Fruit fly (Drosophila melanogaster) whole organism, adult: ENCODE measurements around the gene Dpck.

Experiments
- CG11617 ChIP-seq: fragments of 200-800 bp; sonication (Bioruptor generic); optimal IDR thresholded peaks from 2 replicates; lab custom pipeline; 2017; ENCODE audit warnings: mild to moderate bottlenecking, missing biosample characterization, missing genetic modification reagents, missing genetic modification characterization
- CG12768 ChIP-seq: fragments of 200-800 bp; sonication (Bioruptor generic); optimal IDR thresholded peaks from 2 replicates; lab custom pipeline; 2017; ENCODE audit warnings: missing biosample characterization, missing genetic modification characterization, mild to moderate bottlenecking, moderate library complexity, missing genetic modification reagents
- CG14711 ChIP-seq: fragments of 200-800 bp; sonication (Bioruptor generic); optimal IDR thresholded peaks from 2 replicates; lab custom pipeline; 2018; ENCODE audit warnings: missing biosample characterization, mild to moderate bottlenecking, missing genetic modification characterization, moderate library complexity
- CG1620 ChIP-seq: fragments of 200-800 bp; sonication (Bioruptor generic); optimal IDR thresholded peaks from 2 replicates; lab custom pipeline; 2016; ENCODE audit warnings: missing biosample characterization, missing genetic modification characterization
- CG33017 ChIP-seq: fragments of 200-800 bp; sonication (Bioruptor generic); optimal IDR thresholded peaks from 2 replicates; lab custom pipeline; 2018; ENCODE audit warnings: missing biosample characterization, mild to moderate bottlenecking, missing genetic modification characterization, moderate library complexity
- CG5204 ChIP-seq: fragments of 200-800 bp; sonication (Bioruptor generic); optimal IDR thresholded peaks from 2 replicates; lab custom pipeline; 2016; ENCODE audit warnings: missing biosample characterization, missing genetic modification characterization
- CG7045 ChIP-seq: fragments of 200-800 bp; sonication (Bioruptor generic); optimal IDR thresholded peaks from 2 replicates; lab custom pipeline; 2017; ENCODE audit warnings: missing biosample characterization, mild to moderate bottlenecking, missing genetic modification characterization
- CG7101 ChIP-seq: fragments of 200-800 bp; sonication (Bioruptor generic); optimal IDR thresholded peaks from 2 replicates; lab custom pipeline; 2018; ENCODE audit warnings: missing biosample characterization, mild to moderate bottlenecking, missing genetic modification characterization, moderate library complexity
- Clk ChIP-seq: fragments of 200-800 bp; sonication (Bioruptor generic); optimal IDR thresholded peaks from 2 replicates; lab custom pipeline; 2017; ENCODE audit warnings: missing biosample characterization, missing genetic modification characterization
- Crg-1 ChIP-seq: fragments of 200-800 bp; sonication (Bioruptor generic); optimal IDR thresholded peaks from 2 replicates; lab custom pipeline; 2016; ENCODE audit warnings: missing biosample characterization, missing genetic modification characterization
- Hr96 ChIP-seq: fragments of 200-800 bp; sonication (Bioruptor generic); optimal IDR thresholded peaks from 2 replicates; lab custom pipeline; 2016; ENCODE audit warnings: missing biosample characterization, missing genetic modification characterization
- Mnt ChIP-seq: fragments of 200-800 bp; sonication (Bioruptor generic); optimal IDR thresholded peaks from 2 replicates; lab custom pipeline; 2016; ENCODE audit warnings: missing biosample characterization, mild to moderate bottlenecking, missing genetic modification characterization
- bab1 ChIP-seq: fragments of 200-800 bp; sonication (Bioruptor generic); optimal IDR thresholded peaks from 3 replicates; lab custom pipeline; 2019; ENCODE audit warnings: missing biosample characterization, mild to moderate bottlenecking, missing genetic modification characterization, moderate library complexity
- cic ChIP-seq: fragments of 200-800 bp; sonication (Bioruptor generic); optimal IDR thresholded peaks from 2 replicates; lab custom pipeline; 2017; ENCODE audit warnings: missing biosample characterization, mild to moderate bottlenecking, missing genetic modification characterization, moderate library complexity
- cnc ChIP-seq, 2 experiments: fragments of >200 bp; optimal IDR thresholded peaks; 2 replicates each; lab custom pipeline; 2017
- kay ChIP-seq: fragments of 200-800 bp; sonication (Bioruptor generic); peaks from one replicate; lab custom pipeline; 2016; ENCODE audit warnings: missing biosample characterization, missing genetic modification characterization, borderline replicate concordance
- ovo ChIP-seq: fragments of 200-800 bp; sonication (Bioruptor generic); optimal IDR thresholded peaks from 2 replicates; lab custom pipeline; 2016; ENCODE audit warnings: missing biosample characterization, missing genetic modification characterization
- pad ChIP-seq: fragments of 200-800 bp; sonication (Bioruptor generic); optimal IDR thresholded peaks from 3 replicates; lab custom pipeline; 2017; ENCODE audit warnings: missing biosample characterization, missing genetic modification characterization, mild to moderate bottlenecking, moderate library complexity, missing genetic modification reagents
- tj ChIP-seq: fragments of 200-800 bp; sonication (Bioruptor generic); optimal IDR thresholded peaks from 3 replicates; lab custom pipeline; 2017; ENCODE audit warnings: missing biosample characterization, mild to moderate bottlenecking, missing genetic modification characterization, moderate library complexity
- toe ChIP-seq: fragments of 200-800 bp; sonication (Bioruptor generic); optimal IDR thresholded peaks from 2 replicates; lab custom pipeline; 2016; ENCODE audit warnings: missing biosample characterization, missing genetic modification characterization

Dpck gene

DNA sequence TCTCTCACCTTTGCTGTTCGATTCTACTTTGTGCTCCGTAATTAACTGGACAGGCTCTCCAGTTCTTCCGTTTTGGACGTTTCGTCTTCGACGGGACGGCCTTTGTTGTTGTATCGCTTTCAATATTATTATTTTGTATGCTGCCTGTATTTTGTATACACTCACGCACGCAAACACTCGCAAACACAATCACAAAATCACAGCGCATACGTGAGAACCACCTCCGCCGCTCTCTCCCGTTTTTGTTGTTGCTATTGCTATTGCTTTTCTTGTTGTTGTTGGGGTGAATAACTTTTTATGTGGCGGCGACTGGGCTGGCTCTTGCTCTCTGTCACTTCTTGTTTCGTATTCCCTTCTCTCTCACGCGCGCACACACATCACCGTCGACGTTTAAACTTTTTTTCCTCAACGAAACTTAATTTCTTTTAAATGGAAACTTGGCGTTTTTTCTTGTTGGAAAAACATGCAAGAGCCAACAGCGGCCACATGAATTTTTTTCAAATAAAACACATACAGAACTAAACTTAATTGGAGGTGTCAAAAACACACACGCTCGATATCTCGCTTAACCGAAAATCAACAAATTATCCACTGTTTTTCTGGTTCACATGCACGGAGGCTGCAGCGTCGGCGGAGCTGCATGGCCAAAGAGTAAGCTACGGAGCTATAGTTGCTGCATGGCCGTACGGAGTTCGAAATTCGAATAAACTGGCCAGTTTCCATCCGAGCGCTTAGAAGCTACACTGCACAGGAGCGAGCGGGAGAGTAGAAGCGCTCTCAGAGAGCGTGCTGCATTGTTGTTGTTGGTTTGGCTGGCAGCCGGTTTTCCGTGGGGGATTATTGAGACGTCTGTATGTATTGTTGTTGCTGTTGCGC lies 26.0 kb downstream of the Dpck start:
- TF ChIP-seq pad (peak; percentile 3), kay (GFP tag; lab: Kevin White, UChicago) (peak; percentile 38), ovo (GFP tag; lab: Kevin White, UChicago) (no peak), CG1620 (GFP tag; lab: Kevin White, UChicago) (no peak)

DNA sequence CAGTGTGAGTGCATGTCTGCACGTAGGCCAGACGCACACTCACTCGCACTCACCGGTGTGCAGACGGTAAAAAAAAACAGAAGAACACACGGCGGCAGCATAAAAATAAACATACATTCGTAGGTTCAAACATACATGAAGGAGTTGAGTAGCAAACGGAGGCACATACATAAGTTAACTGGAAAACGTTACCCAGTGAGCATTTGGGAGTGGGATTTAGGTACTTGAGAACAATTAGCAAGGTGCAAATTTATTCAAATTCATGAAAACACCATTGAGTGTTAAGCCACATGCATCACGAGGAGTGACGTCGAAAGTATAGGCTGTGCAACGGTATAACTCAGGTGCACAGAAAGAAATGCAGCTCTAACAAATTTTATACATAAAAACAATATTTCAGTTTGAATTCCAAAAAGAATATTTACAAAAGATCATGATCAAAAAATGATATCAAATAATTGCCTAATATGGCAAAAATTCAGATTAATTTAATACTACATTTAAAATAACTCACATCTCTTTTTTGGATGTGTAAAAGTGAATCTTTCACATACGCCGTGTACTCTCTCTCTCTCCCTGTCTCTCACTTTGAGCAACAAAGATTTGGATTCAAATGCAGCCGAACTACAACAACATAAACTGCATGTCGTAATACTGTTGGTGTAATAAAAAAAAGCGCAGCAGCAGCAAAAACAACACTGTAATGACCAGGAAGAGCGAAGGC lies 26.8 kb downstream of the Dpck start:
- TF ChIP-seq toe (GFP tag; lab: Kevin White, UChicago) (peak; percentile 51), CG5204 (GFP tag; lab: Kevin White, UChicago) (peak; percentile 73), CG7045 (GFP tag; lab: Kevin White, UChicago) (peak; percentile 84), CG1620 (GFP tag; lab: Kevin White, UChicago) (peak; percentile 63), ovo (GFP tag; lab: Kevin White, UChicago) (peak; percentile 70), CG11617 (GFP tag; lab: Kevin White, UChicago) (peak; percentile 74), pad (peak; percentile 77), Hr96 (GFP tag; lab: Kevin White, UChicago) (peak; percentile 73), Mnt (GFP tag; lab: Kevin White, UChicago) (peak; percentile 2), Crg-1 (peak; percentile 44), cnc (optimal IDR thresholded peaks at IDR 0.05; lab: Kevin White, UChicago) (no peak), Clk (GFP tag; lab: Kevin White, UChicago) (peak; percentile 57), CG7101 (peak; percentile 91), bab1 (GFP tag; lab: Kevin White, UChicago) (peak; percentile 91), CG33017 (peak; percentile 88), CG12768 (GFP tag; lab: Kevin White, UChicago) (peak; percentile 47), CG14711 (tag; lab: Kevin White, UChicago) (peak; percentile 91), kay (GFP tag; lab: Kevin White, UChicago) (no peak), cic (GFP tag; lab: Kevin White, UChicago) (no peak), tj (GFP tag; lab: Kevin White, UChicago) (peak; percentile 84)

DNA sequence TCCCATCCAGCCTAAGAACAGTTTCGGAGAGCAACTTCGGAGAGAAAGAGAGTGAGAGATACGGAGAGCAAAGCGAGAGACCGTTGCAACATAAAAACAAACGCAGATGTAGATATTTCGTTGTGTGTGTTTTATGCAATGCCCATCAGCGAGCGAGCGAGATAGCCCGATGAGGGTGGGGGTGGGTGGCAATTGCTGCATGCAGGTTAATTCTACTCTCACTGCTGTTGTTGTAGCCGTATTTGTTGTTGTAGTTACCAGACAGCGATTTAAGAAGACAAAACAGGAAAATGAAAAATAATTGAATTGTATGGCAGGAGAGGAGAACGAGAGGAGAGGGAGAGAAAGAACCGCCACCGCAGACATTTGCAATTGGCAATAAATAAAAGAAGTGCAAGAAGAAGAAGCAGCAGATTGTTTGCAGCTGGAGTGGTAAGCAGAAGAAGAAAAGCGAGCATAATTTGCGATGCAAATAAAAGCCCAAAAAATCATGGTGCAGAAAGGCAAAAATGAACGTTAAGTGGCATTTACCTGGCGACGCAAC lies 27.9 kb downstream of the Dpck start:
- TF ChIP-seq Clk (GFP tag; lab: Kevin White, UChicago) (no peak), Hr96 (GFP tag; lab: Kevin White, UChicago) (no peak), CG33017 (no peak), Mnt (GFP tag; lab: Kevin White, UChicago) (no peak)

DNA sequence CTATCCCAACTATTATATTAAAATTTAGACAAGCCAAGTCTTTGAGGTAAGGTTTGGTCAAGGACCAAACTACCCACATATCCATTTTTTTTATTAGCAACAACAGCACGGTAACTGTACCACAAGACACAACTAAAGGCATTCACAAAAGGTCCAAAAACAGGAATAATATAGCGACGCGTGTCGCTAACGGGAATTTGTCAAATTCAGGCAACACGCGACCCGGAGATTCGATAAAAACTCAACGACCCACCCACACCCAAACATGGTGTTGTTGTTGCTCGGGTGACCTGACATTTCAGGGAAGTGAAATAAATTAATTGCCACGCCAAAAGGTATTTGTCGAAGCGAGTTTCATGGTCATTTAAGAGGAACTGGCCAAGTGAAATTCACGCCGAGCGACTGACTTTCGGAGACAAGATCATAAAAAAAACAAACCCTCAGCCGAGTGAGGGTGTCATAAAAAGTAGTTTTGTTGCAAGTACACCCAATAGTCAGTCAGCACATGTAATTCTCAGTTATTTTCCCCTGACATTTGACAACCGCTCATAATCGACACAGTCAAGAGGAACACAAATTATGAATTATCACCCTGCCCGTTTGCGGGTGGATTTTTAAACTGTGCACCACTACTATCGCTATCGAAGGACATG lies 29.4 kb downstream of the Dpck start:
- TF ChIP-seq CG5204 (GFP tag; lab: Kevin White, UChicago) (no peak), CG7101 (no peak), Hr96 (GFP tag; lab: Kevin White, UChicago) (no peak), kay (GFP tag; lab: Kevin White, UChicago) (no peak), Mnt (GFP tag; lab: Kevin White, UChicago) (no peak), Clk (GFP tag; lab: Kevin White, UChicago) (no peak), cic (GFP tag; lab: Kevin White, UChicago) (no peak), toe (GFP tag; lab: Kevin White, UChicago) (no peak), CG14711 (tag; lab: Kevin White, UChicago) (no peak)

DNA sequence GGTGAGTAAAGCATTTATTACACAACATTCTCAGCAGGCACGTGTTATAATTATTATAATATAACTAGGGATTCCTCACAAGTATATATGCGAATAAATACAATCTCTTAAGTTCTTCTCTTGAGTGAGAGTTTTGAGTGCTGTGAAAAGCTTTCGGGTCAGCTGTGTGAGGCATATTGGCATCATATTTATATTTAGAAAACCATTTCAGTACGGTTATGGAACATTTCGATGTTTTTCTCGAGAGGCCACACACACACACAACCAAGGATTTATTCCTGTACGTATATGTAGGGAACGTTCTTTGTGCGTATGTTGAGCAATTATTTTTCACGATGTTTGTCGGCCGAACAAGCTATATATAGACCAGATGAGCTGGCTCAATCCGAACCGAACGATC lies 31.0 kb downstream of the Dpck start:
- TF ChIP-seq bab1 (GFP tag; lab: Kevin White, UChicago) (no peak), CG1620 (GFP tag; lab: Kevin White, UChicago) (no peak), CG14711 (tag; lab: Kevin White, UChicago) (no peak), kay (GFP tag; lab: Kevin White, UChicago) (no peak), pad (no peak), CG33017 (no peak), Mnt (GFP tag; lab: Kevin White, UChicago) (no peak), CG12768 (GFP tag; lab: Kevin White, UChicago) (no peak), CG7101 (no peak), CG5204 (GFP tag; lab: Kevin White, UChicago) (no peak), ovo (GFP tag; lab: Kevin White, UChicago) (no peak)

DNA sequence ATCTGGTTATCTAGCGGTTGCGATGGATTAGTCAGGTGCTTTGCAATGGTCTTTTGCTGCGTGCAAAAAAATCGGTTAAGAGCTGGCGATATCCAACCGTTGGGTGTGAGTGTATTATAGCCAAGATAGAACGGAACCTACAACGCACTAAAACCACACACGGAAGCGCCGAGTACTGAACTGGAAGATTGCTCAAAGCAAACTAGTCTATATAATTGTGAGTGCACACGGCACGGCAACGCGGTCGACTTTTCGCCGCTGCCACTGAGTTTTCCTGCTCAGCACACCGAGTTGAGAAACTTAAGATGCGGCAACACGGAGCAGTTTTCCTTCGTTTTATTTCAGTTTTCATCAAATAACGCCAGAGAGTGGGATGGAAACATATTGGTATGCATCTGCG lies 34.5 kb downstream of the Dpck start:
- TF ChIP-seq tj (GFP tag; lab: Kevin White, UChicago), result no peak
- no peak for TF ChIP-seq CG1620 (GFP tag; lab: Kevin White, UChicago)
- no peak for TF ChIP-seq bab1 (GFP tag; lab: Kevin White, UChicago)
- TF ChIP-seq Hr96 (GFP tag; lab: Kevin White, UChicago), result no peak
- no peak for TF ChIP-seq cic (GFP tag; lab: Kevin White, UChicago)
- no peak for TF ChIP-seq kay (GFP tag; lab: Kevin White, UChicago)
- TF ChIP-seq CG33017, result no peak
- no peak for TF ChIP-seq CG7045 (GFP tag; lab: Kevin White, UChicago)
